Worm (Caenorhabditis elegans): ENCODE measurements around the gene W10C6.2.

The W10C6.2 gene

ce11 chrII:11166414-11166813 lies 44.7 kb upstream of the W10C6.2 start:
- TF ChIP-seq madf-9 (GFP tag; conservative IDR thresholded peaks at IDR 0.05): no peak
- peak; percentile 16 for TF ChIP-seq dve-1 (tag; optimal IDR thresholded peaks at IDR 0.05; ENCODE audit: insufficient read depth)
- peak; percentile 32; the same call in 1 of the 2 replicates for TF ChIP-seq pha-4 (GFP tag; IDR thresholded peaks at IDR 0.05)
- no peak for TF ChIP-seq pha-4 (tag; optimal IDR thresholded peaks at IDR 0.05)
- TF ChIP-seq daf-16 (GFP tag; optimal IDR thresholded peaks at IDR 0.05): no peak
- peak; percentile 29 for TF ChIP-seq daf-16 (tag; optimal IDR thresholded peaks at IDR 0.05)
- TF ChIP-seq lsy-2 (tag; optimal IDR thresholded peaks at IDR 0.05): peak in 1 of 2 experiments; percentile 14
- no peak for TF ChIP-seq lin-39 (tag; optimal IDR thresholded peaks at IDR 0.05)
- TF ChIP-seq hlh-30 (tag; optimal IDR thresholded peaks at IDR 0.05; ENCODE audit: insufficient read depth): peak; percentile 13
- TF ChIP-seq set-16 (GFP tag; IDR thresholded peaks at IDR 0.05): peak; percentile 79
- TF ChIP-seq mes-2 (tag; optimal IDR thresholded peaks at IDR 0.05; ENCODE audit: poor library complexity, severe bottlenecking): peak; percentile 3
- TF ChIP-seq ama-1 (optimal IDR thresholded peaks at IDR 0.05): no peak
- no peak; the same call in none of the 2 replicates for TF ChIP-seq lin-38 (GFP tag; IDR thresholded peaks at IDR 0.05)

ce11 chrII:11163291-11163690 lies 41.6 kb upstream of the W10C6.2 start:
- TF ChIP-seq nhr-28 (tag; optimal IDR thresholded peaks at IDR 0.05) (peak; percentile 67), lin-1 (GFP tag; IDR thresholded peaks at IDR 0.05) (no peak), hlh-30 (tag; optimal IDR thresholded peaks at IDR 0.05; ENCODE audit: insufficient read depth) (peak; percentile 23)

ce11 chrII:11162390-11162789 lies 40.7 kb upstream of the W10C6.2 start, which contains the start of gene ptr-13:
Gene ptr-13, minus strand, starts transcription at chrII:11162481.
- peak; percentile 6 for TF ChIP-seq aha-1 (tag)
- TF ChIP-seq nhr-28 (tag; optimal IDR thresholded peaks at IDR 0.05): peak; percentile 41
- no peak for TF ChIP-seq zip-2 (tag; optimal IDR thresholded peaks at IDR 0.05)

ce11 chrII:11161675-11162074 lies 40.0 kb upstream of the W10C6.2 start:
- TF ChIP-seq nhr-28 (tag; optimal IDR thresholded peaks at IDR 0.05) (peak; percentile 5), unc-39 (tag; optimal IDR thresholded peaks at IDR 0.05) (no peak), aha-1 (tag) (peak; percentile 65), hlh-11 (tag; optimal IDR thresholded peaks at IDR 0.05) (no peak), pha-4 (GFP tag; IDR thresholded peaks at IDR 0.05) (no peak), pha-4 (tag; optimal IDR thresholded peaks at IDR 0.05) (no peak)

ce11 chrII:11157660-11158059 lies 36.0 kb upstream of the W10C6.2 start:
- TF ChIP-seq duxl-1 (tag; optimal IDR thresholded peaks at IDR 0.05; ENCODE audit: poor library complexity): peak; percentile 40
- peak; percentile 72; the same call in 1 of the 2 replicates for TF ChIP-seq mxl-2 (GFP tag; conservative IDR thresholded peaks at IDR 0.05)
- TF ChIP-seq daf-16 (GFP tag; optimal IDR thresholded peaks at IDR 0.05): peak; percentile 8 to 39
- peak; percentile 64 for TF ChIP-seq daf-16 (tag; optimal IDR thresholded peaks at IDR 0.05)
- TF ChIP-seq lin-1 (GFP tag; IDR thresholded peaks at IDR 0.05): peak; percentile 47; the same call in 1 of the 2 replicates
- TF ChIP-seq mdt-29 (GFP tag; IDR thresholded peaks at IDR 0.05): 0 out of 2 replicates have a peak, but pooled peaks have one; percentile 45
- TF ChIP-seq D1046.2 (GFP tag; IDR thresholded peaks at IDR 0.05): peak; percentile 83; the same call in 1 of the 2 replicates
- no peak for TF ChIP-seq ztf-7 (tag; optimal IDR thresholded peaks at IDR 0.05)
- peak; percentile 83 for TF ChIP-seq lin-38 (GFP tag; IDR thresholded peaks at IDR 0.05)
- TF ChIP-seq dmd-8 (GFP tag; IDR thresholded peaks at IDR 0.05): peak; percentile 83
- TF ChIP-seq lin-29 (GFP tag; IDR thresholded peaks at IDR 0.05): 0 out of 2 replicates have a peak, but pooled peaks have one; percentile 44
- TF ChIP-seq zag-1 (tag; optimal IDR thresholded peaks at IDR 0.05): no peak
- peak; percentile 65; the same call in 1 of the 2 replicates for TF ChIP-seq Y48G9A.11 (GFP tag; IDR thresholded peaks at IDR 0.05)
- TF ChIP-seq nhr-48 (tag; optimal IDR thresholded peaks at IDR 0.05): no peak
- peak; percentile 80 for TF ChIP-seq vab-7 (GFP tag; IDR thresholded peaks at IDR 0.05)
- TF ChIP-seq mes-2 (tag; optimal IDR thresholded peaks at IDR 0.05; ENCODE audit: poor library complexity, severe bottlenecking): peak; percentile 70
- peak; percentile 3 for TF ChIP-seq T20F7.1 (GFP tag; optimal IDR thresholded peaks at IDR 0.05)
- TF ChIP-seq nhr-111 (GFP tag; optimal IDR thresholded peaks at IDR 0.05): no peak
- no peak for TF ChIP-seq attf-4 (tag; optimal IDR thresholded peaks at IDR 0.05)
- no peak for TF ChIP-seq pqm-1 (tag; optimal IDR thresholded peaks at IDR 0.05)
- 0 out of 4 replicates have a peak, but pooled peaks of 1 of the 2 experiments have one; percentile 52 for TF ChIP-seq madf-5 (GFP tag; IDR thresholded peaks at IDR 0.05)
- TF ChIP-seq dmd-6 (GFP tag; IDR thresholded peaks at IDR 0.05): peak; percentile 73
- TF ChIP-seq mdl-1 (tag; optimal IDR thresholded peaks at IDR 0.05): no peak
- no peak for TF ChIP-seq tag-97 (GFP tag; IDR thresholded peaks at IDR 0.05)
- TF ChIP-seq nhr-42 (GFP tag; IDR thresholded peaks at IDR 0.05): peak; percentile 74
- peak; percentile 29 for TF ChIP-seq spr-3 (GFP tag; optimal IDR thresholded peaks at IDR 0.05)
- no peak for TF ChIP-seq egl-27 (tag; optimal IDR thresholded peaks at IDR 0.05)
- no peak for TF ChIP-seq aha-1 (tag)
- no peak for TF ChIP-seq zfp-3 (GFP tag; conservative IDR thresholded peaks at IDR 0.05)

Measured in whole organism, L4 larva.